Fruit fly (Drosophila melanogaster): ENCODE measurements around the gene CG12213.

Gene CG12213

DNA sequence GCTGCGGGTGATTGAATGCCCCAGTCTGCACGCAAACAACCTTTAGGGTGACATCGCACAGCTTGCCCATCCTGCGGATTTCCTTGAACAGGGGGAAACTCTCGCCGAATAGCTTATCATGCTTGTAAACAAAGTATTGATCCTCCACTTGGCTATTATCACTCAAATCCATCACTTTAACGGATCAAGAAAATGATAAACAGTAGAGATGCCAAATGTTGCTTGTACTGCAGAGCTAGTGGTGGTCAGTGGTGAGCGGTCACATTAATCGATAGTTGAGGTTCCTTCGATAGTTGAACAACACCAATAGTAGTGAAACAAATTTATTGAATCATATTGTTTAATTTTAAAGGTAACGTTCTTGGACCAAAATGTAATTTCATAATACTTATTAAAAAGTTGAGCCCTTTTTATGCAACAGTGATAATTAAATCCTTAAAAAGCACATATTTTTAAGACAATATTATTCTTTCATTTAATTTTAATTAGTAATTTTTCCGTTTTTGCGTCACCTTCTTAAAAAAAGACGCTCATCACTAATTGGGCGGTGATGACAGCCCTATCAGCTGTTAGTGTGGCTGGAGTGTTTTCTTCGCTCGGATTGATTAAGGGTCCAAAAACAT is 42.8 kb upstream of the CG12213 start, which contains the start of the genes KLHL18 and GCC185 (continued):
- TF ChIP-seq Nf-YA (GFP tag; IDR thresholded peaks at IDR 0.05): no peak
- no peak for TF ChIP-seq sqz (GFP tag; optimal IDR thresholded peaks at IDR 0.05)
- TF ChIP-seq hb (GFP tag; IDR thresholded peaks at IDR 0.05; ENCODE audit: partially characterized antibody): peak; percentile 78
- no peak for TF ChIP-seq corto (GFP tag; optimal IDR thresholded peaks at IDR 0.05)
- TF ChIP-seq CG1233 (GFP tag; optimal IDR thresholded peaks at IDR 0.05): peak; percentile 54
- peak; percentile 47 for TF ChIP-seq shn (GFP tag; optimal IDR thresholded peaks at IDR 0.05)
- peak; percentile 92 for TF ChIP-seq CG17361 (GFP tag; IDR thresholded peaks at IDR 0.05)
- 0 out of 3 replicates have a peak, but pooled peaks have one; percentile 14 for TF ChIP-seq ase (GFP tag; IDR thresholded peaks at IDR 0.05)
- peak; percentile 6 for TF ChIP-seq CG3838 (GFP tag; optimal IDR thresholded peaks at IDR 0.05)
- TF ChIP-seq NK7.1 (GFP tag; optimal IDR thresholded peaks at IDR 0.05): no peak
- peak; percentile 49 for TF ChIP-seq psq (GFP tag; optimal IDR thresholded peaks at IDR 0.05)
- peak; percentile 13 for TF ChIP-seq CG4328 (GFP tag; optimal IDR thresholded peaks at IDR 0.05)
- peak; percentile 80 for TF ChIP-seq CG1602 (GFP tag; optimal IDR thresholded peaks at IDR 0.05)
- TF ChIP-seq ssp (GFP tag; IDR thresholded peaks at IDR 0.05): peak; percentile 79
- peak; percentile 38; the same call in 1 of the 2 replicates for TF ChIP-seq Oaz (GFP tag; IDR thresholded peaks at IDR 0.05)
- TF ChIP-seq CG8924 (tag; optimal IDR thresholded peaks at IDR 0.05): peak; percentile 76
- peak; percentile 81 for TF ChIP-seq sob (GFP tag; IDR thresholded peaks at IDR 0.05)
- peak; percentile 34 for TF ChIP-seq Ets97D (GFP tag; optimal IDR thresholded peaks at IDR 0.05)
- peak; percentile 81 for TF ChIP-seq zfh2 (GFP tag; optimal IDR thresholded peaks at IDR 0.05)
- peak; percentile 92 for TF ChIP-seq Abd-B (GFP tag; optimal IDR thresholded peaks at IDR 0.05)
- TF ChIP-seq CHES-1-like (GFP tag; optimal IDR thresholded peaks at IDR 0.05): peak; percentile 47
- TF ChIP-seq CG18476 (GFP tag; optimal IDR thresholded peaks at IDR 0.05): peak; percentile 74
- no peak for TF ChIP-seq zen2 (GFP tag; IDR thresholded peaks at IDR 0.05; ENCODE audit: partially characterized antibody)
- TF ChIP-seq CG18599 (GFP tag; optimal IDR thresholded peaks at IDR 0.05): no peak
- peak; percentile 90 for TF ChIP-seq CG3847 (GFP tag; IDR thresholded peaks at IDR 0.05)
- TF ChIP-seq pan (optimal IDR thresholded peaks at IDR 0.05): no peak
- peak in 1 of 2 experiments; percentile 59 for TF ChIP-seq pan (GFP tag; optimal IDR thresholded peaks at IDR 0.05 in 1 of 2, IDR thresholded peaks at IDR 0.05 in 1 of 2)
- TF ChIP-seq Bteb2 (GFP tag; optimal IDR thresholded peaks at IDR 0.05): peak; percentile 55
- TF ChIP-seq NfI (GFP tag; optimal IDR thresholded peaks at IDR 0.05): peak; percentile 62
- TF ChIP-seq CG7745 (tag; optimal IDR thresholded peaks at IDR 0.05): no peak
- peak; percentile 71 for TF ChIP-seq Ssrp (tag; optimal IDR thresholded peaks at IDR 0.05)
- peak; percentile 22 for TF ChIP-seq CG4282 (GFP tag; optimal IDR thresholded peaks at IDR 0.05)
- peak; percentile 69 for TF ChIP-seq CG2116 (GFP tag; optimal IDR thresholded peaks at IDR 0.05)
- TF ChIP-seq Hand (GFP tag; optimal IDR thresholded peaks at IDR 0.05): no peak
- TF ChIP-seq CG11085 (GFP tag; IDR thresholded peaks at IDR 0.05): peak; percentile 68
- TF ChIP-seq B-H2 (GFP tag; optimal IDR thresholded peaks at IDR 0.05): peak; percentile 74
- peak; percentile 61 for TF ChIP-seq D19A (tag; optimal IDR thresholded peaks at IDR 0.05)
- TF ChIP-seq croc (GFP tag; conservative IDR thresholded peaks at IDR 0.05): peak; percentile 61; the same call in 2 of the 3 replicates
- TF ChIP-seq Fer1 (GFP tag; optimal IDR thresholded peaks at IDR 0.05): no peak
- TF ChIP-seq dmrt11E (tag; optimal IDR thresholded peaks at IDR 0.05): peak; percentile 81
- TF ChIP-seq Drgx (GFP tag; IDR thresholded peaks at IDR 0.05): peak; percentile 30; the same call in 1 of the 2 replicates
- TF ChIP-seq CG10267 (tag; optimal IDR thresholded peaks at IDR 0.05): peak; percentile 80
- TF ChIP-seq CG42726 (GFP tag; IDR thresholded peaks at IDR 0.05; ENCODE audit: partially characterized antibody): 0 out of 2 replicates have a peak, but pooled peaks have one; percentile 37
- TF ChIP-seq CG10654 (GFP tag; optimal IDR thresholded peaks at IDR 0.05): peak; percentile 79
- TF ChIP-seq dm (GFP tag; optimal IDR thresholded peaks at IDR 0.05): peak; percentile 20
- peak; percentile 95 for TF ChIP-seq Ets65A (GFP tag)
- no peak for TF ChIP-seq btn (GFP tag; optimal IDR thresholded peaks at IDR 0.05)
- TF ChIP-seq B-H1 (GFP tag; IDR thresholded peaks at IDR 0.05): no peak
- peak; percentile 89 for TF ChIP-seq Scr (GFP tag; IDR thresholded peaks at IDR 0.05; ENCODE audit: partially characterized antibody)
- peak; percentile 65 for TF ChIP-seq HmgZ (tag; optimal IDR thresholded peaks at IDR 0.05)
